Fruit fly (Drosophila melanogaster) whole organism, adult: Measurements from ENCODE around the gene CG33177.

Source experiments
- CG11617 ChIP-seq: fragments of 200-800 bp; sonication (Bioruptor generic); optimal IDR thresholded peaks from 2 replicates; lab custom pipeline; 2017; ENCODE audit warnings: mild to moderate bottlenecking, missing biosample characterization, missing genetic modification reagents, missing genetic modification characterization
- CG12768 ChIP-seq: fragments of 200-800 bp; sonication (Bioruptor generic); optimal IDR thresholded peaks from 2 replicates; lab custom pipeline; 2017; ENCODE audit warnings: missing biosample characterization, missing genetic modification characterization, mild to moderate bottlenecking, moderate library complexity, missing genetic modification reagents
- CG14711 ChIP-seq: fragments of 200-800 bp; sonication (Bioruptor generic); optimal IDR thresholded peaks from 2 replicates; lab custom pipeline; 2018; ENCODE audit warnings: missing biosample characterization, mild to moderate bottlenecking, missing genetic modification characterization, moderate library complexity
- CG1620 ChIP-seq: fragments of 200-800 bp; sonication (Bioruptor generic); optimal IDR thresholded peaks from 2 replicates; lab custom pipeline; 2016; ENCODE audit warnings: missing biosample characterization, missing genetic modification characterization
- CG33017 ChIP-seq: fragments of 200-800 bp; sonication (Bioruptor generic); optimal IDR thresholded peaks from 2 replicates; lab custom pipeline; 2018; ENCODE audit warnings: missing biosample characterization, mild to moderate bottlenecking, missing genetic modification characterization, moderate library complexity
- CG5204 ChIP-seq: fragments of 200-800 bp; sonication (Bioruptor generic); optimal IDR thresholded peaks from 2 replicates; lab custom pipeline; 2016; ENCODE audit warnings: missing biosample characterization, missing genetic modification characterization
- CG7045 ChIP-seq: fragments of 200-800 bp; sonication (Bioruptor generic); optimal IDR thresholded peaks from 2 replicates; lab custom pipeline; 2017; ENCODE audit warnings: missing biosample characterization, mild to moderate bottlenecking, missing genetic modification characterization
- CG7101 ChIP-seq: fragments of 200-800 bp; sonication (Bioruptor generic); optimal IDR thresholded peaks from 2 replicates; lab custom pipeline; 2018; ENCODE audit warnings: missing biosample characterization, mild to moderate bottlenecking, missing genetic modification characterization, moderate library complexity
- Clk ChIP-seq: fragments of 200-800 bp; sonication (Bioruptor generic); optimal IDR thresholded peaks from 2 replicates; lab custom pipeline; 2017; ENCODE audit warnings: missing biosample characterization, missing genetic modification characterization
- Crg-1 ChIP-seq: fragments of 200-800 bp; sonication (Bioruptor generic); optimal IDR thresholded peaks from 2 replicates; lab custom pipeline; 2016; ENCODE audit warnings: missing biosample characterization, missing genetic modification characterization
- Hr96 ChIP-seq: fragments of 200-800 bp; sonication (Bioruptor generic); optimal IDR thresholded peaks from 2 replicates; lab custom pipeline; 2016; ENCODE audit warnings: missing biosample characterization, missing genetic modification characterization
- Mnt ChIP-seq: fragments of 200-800 bp; sonication (Bioruptor generic); optimal IDR thresholded peaks from 2 replicates; lab custom pipeline; 2016; ENCODE audit warnings: missing biosample characterization, mild to moderate bottlenecking, missing genetic modification characterization
- bab1 ChIP-seq: fragments of 200-800 bp; sonication (Bioruptor generic); optimal IDR thresholded peaks from 3 replicates; lab custom pipeline; 2019; ENCODE audit warnings: missing biosample characterization, mild to moderate bottlenecking, missing genetic modification characterization, moderate library complexity
- cic ChIP-seq: fragments of 200-800 bp; sonication (Bioruptor generic); optimal IDR thresholded peaks from 2 replicates; lab custom pipeline; 2017; ENCODE audit warnings: missing biosample characterization, mild to moderate bottlenecking, missing genetic modification characterization, moderate library complexity
- cnc ChIP-seq, 2 experiments: fragments of >200 bp; optimal IDR thresholded peaks; 2 replicates each; lab custom pipeline; 2017
- kay ChIP-seq: fragments of 200-800 bp; sonication (Bioruptor generic); peaks from one replicate; lab custom pipeline; 2016; ENCODE audit warnings: missing biosample characterization, missing genetic modification characterization, borderline replicate concordance
- ovo ChIP-seq: fragments of 200-800 bp; sonication (Bioruptor generic); optimal IDR thresholded peaks from 2 replicates; lab custom pipeline; 2016; ENCODE audit warnings: missing biosample characterization, missing genetic modification characterization
- pad ChIP-seq: fragments of 200-800 bp; sonication (Bioruptor generic); optimal IDR thresholded peaks from 3 replicates; lab custom pipeline; 2017; ENCODE audit warnings: missing biosample characterization, missing genetic modification characterization, mild to moderate bottlenecking, moderate library complexity, missing genetic modification reagents
- tj ChIP-seq: fragments of 200-800 bp; sonication (Bioruptor generic); optimal IDR thresholded peaks from 3 replicates; lab custom pipeline; 2017; ENCODE audit warnings: missing biosample characterization, mild to moderate bottlenecking, missing genetic modification characterization, moderate library complexity
- toe ChIP-seq: fragments of 200-800 bp; sonication (Bioruptor generic); optimal IDR thresholded peaks from 2 replicates; lab custom pipeline; 2016; ENCODE audit warnings: missing biosample characterization, missing genetic modification characterization

CG33177 gene

dm6 chrX:15070137-15070536, 11.0 kb upstream of the CG33177 start:
- peak; percentile 0 for TF ChIP-seq kay (GFP tag; lab: Kevin White, UChicago)
- no peak for TF ChIP-seq CG7101

- peak; percentile 39 for TF ChIP-seq CG12768
- peak; percentile 12 for TF ChIP-seq tj
- TF ChIP-seq ovo (GFP tag; lab: Kevin White, UChicago), result peak; percentile 55
- peak; percentile 15 for TF ChIP-seq kay (GFP tag; lab: Kevin White, UChicago)
- TF ChIP-seq CG7101, result peak; percentile 19
- peak; percentile 46 for TF ChIP-seq Mnt
- no peak for TF ChIP-seq CG33017 (tag; lab: Kevin White, UChicago)
- TF ChIP-seq bab1 (GFP tag; lab: Kevin White, UChicago), result peak; percentile 23
- TF ChIP-seq CG5204 (GFP tag; lab: Kevin White, UChicago), result no peak
- TF ChIP-seq CG11617 (GFP tag; lab: Kevin White, UChicago), result peak; percentile 27
- TF ChIP-seq Hr96 (GFP tag; lab: Kevin White, UChicago), result no peak
- TF ChIP-seq cic (GFP tag; lab: Kevin White, UChicago), result peak; percentile 50
Measured at dm6 chrX:15070811-15071479, 10.2 kb upstream of the CG33177 start.

- TF ChIP-seq Hr96 (GFP tag; lab: Kevin White, UChicago) (peak; percentile 91), Clk (GFP tag; lab: Kevin White, UChicago) (peak; percentile 40), Crg-1 (GFP tag; lab: Kevin White, UChicago) (peak; percentile 84), CG11617 (GFP tag; lab: Kevin White, UChicago) (peak; percentile 93), Mnt (peak; percentile 75), kay (GFP tag; lab: Kevin White, UChicago) (peak; percentile 98), CG7045 (GFP tag; lab: Kevin White, UChicago) (peak; percentile 70), CG12768 (peak; percentile 77), toe (GFP tag; lab: Kevin White, UChicago) (peak; percentile 78), cnc (optimal IDR thresholded peaks at IDR 0.05; lab: Kevin White, UChicago) (no peak), CG5204 (GFP tag; lab: Kevin White, UChicago) (peak; percentile 84), CG1620 (GFP tag; lab: Kevin White, UChicago) (peak; percentile 88), tj (peak; percentile 71), cic (GFP tag; lab: Kevin White, UChicago) (peak; percentile 75), ovo (GFP tag; lab: Kevin White, UChicago) (peak; percentile 59), CG33017 (tag; lab: Kevin White, UChicago) (peak; percentile 39), CG7101 (peak; percentile 87), pad (GFP tag; lab: Kevin White, UChicago) (peak; percentile 56), CG14711 (tag; lab: Kevin White, UChicago) (peak; percentile 73), bab1 (GFP tag; lab: Kevin White, UChicago) (peak; percentile 74)
Measured at dm6 chrX:15074646-15075351, 6.4 kb upstream of the CG33177 start.

- no peak for TF ChIP-seq cnc (optimal IDR thresholded peaks at IDR 0.05; lab: Kevin White, UChicago)
- TF ChIP-seq kay (GFP tag; lab: Kevin White, UChicago), result no peak
- TF ChIP-seq ovo (GFP tag; lab: Kevin White, UChicago), result peak; percentile 100
- no peak for TF ChIP-seq CG7045 (GFP tag; lab: Kevin White, UChicago)
- no peak for TF ChIP-seq CG5204 (GFP tag; lab: Kevin White, UChicago)
- no peak for TF ChIP-seq CG33017 (tag; lab: Kevin White, UChicago)
- no peak for TF ChIP-seq cic (GFP tag; lab: Kevin White, UChicago)
- peak; percentile 96 for TF ChIP-seq tj
- TF ChIP-seq pad (GFP tag; lab: Kevin White, UChicago), result peak; percentile 89
- no peak for TF ChIP-seq CG1620 (GFP tag; lab: Kevin White, UChicago)
- TF ChIP-seq bab1 (GFP tag; lab: Kevin White, UChicago), result peak; percentile 69
- no peak for TF ChIP-seq Crg-1 (GFP tag; lab: Kevin White, UChicago)
- TF ChIP-seq toe (GFP tag; lab: Kevin White, UChicago), result no peak
- no peak for TF ChIP-seq Hr96 (GFP tag; lab: Kevin White, UChicago)
- no peak for TF ChIP-seq CG12768
- no peak for TF ChIP-seq CG11617 (GFP tag; lab: Kevin White, UChicago)
- TF ChIP-seq CG7101, result no peak
- TF ChIP-seq Clk (GFP tag; lab: Kevin White, UChicago), result no peak
Measured at dm6 chrX:15075485-15076037, 5.6 kb upstream of the CG33177 start.

dm6 chrX:15076038-15076575, 5.1 kb upstream of the CG33177 start, which contains the start of gene Lsd-2:
TSS of gene Lsd-2 (minus strand) at chrX:15076220.
- TF ChIP-seq tj, result no peak
- no peak for TF ChIP-seq Clk (GFP tag; lab: Kevin White, UChicago)
- no peak for TF ChIP-seq CG7045 (GFP tag; lab: Kevin White, UChicago)
- TF ChIP-seq CG5204 (GFP tag; lab: Kevin White, UChicago), result peak; percentile 44
- peak; percentile 78 for TF ChIP-seq kay (GFP tag; lab: Kevin White, UChicago)
- TF ChIP-seq CG14711 (tag; lab: Kevin White, UChicago), result peak; percentile 66
- TF ChIP-seq Mnt, result peak; percentile 79
- TF ChIP-seq CG7101, result peak; percentile 33
- no peak for TF ChIP-seq CG33017 (tag; lab: Kevin White, UChicago)
- TF ChIP-seq ovo (GFP tag; lab: Kevin White, UChicago), result no peak
- no peak for TF ChIP-seq pad (GFP tag; lab: Kevin White, UChicago)
- no peak for TF ChIP-seq cic (GFP tag; lab: Kevin White, UChicago)
- TF ChIP-seq CG11617 (GFP tag; lab: Kevin White, UChicago), result peak; percentile 56
- TF ChIP-seq toe (GFP tag; lab: Kevin White, UChicago), result peak; percentile 29
- TF ChIP-seq CG12768, result peak; percentile 15
- TF ChIP-seq cnc (optimal IDR thresholded peaks at IDR 0.05; lab: Kevin White, UChicago), result no peak
- peak; percentile 69 for TF ChIP-seq bab1 (GFP tag; lab: Kevin White, UChicago)
- TF ChIP-seq CG1620 (GFP tag; lab: Kevin White, UChicago), result peak; percentile 79
- TF ChIP-seq Hr96 (GFP tag; lab: Kevin White, UChicago), result peak; percentile 55
- peak; percentile 10 for TF ChIP-seq Crg-1 (GFP tag; lab: Kevin White, UChicago)
